Worm (Caenorhabditis elegans): ENCODE measurements around the gene ZK105.12.

ZK105.12 gene

DNA sequence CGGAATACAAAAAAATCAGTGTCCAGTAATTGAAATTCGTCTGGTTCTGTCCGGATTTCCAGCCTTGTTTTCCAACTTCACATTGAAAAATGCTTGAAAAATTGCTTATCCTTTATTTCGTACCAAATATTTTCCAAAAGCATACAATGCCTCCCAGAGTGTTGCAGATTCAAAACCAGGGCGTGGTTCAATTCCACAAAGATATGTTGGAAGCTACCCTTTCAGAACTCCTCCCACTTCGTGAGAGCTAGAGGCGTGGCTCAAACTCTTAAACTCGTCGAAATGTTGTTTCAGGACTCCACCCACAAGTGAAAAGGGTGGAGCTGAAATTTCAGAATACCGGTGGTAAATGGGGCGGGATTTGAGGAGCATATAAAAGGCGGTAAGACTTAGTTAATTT is 40.0 kb downstream of the ZK105.12 start, which contains the start of gene C12D5.3:
C12D5.3 (plus strand) TSS at position 301 of the 400 bp plus-strand sequence.
- no peak for TF ChIP-seq dve-1 (tag; optimal IDR thresholded peaks at IDR 0.05)
- no peak for TF ChIP-seq madf-2 (tag; optimal IDR thresholded peaks at IDR 0.05)
- no peak for TF ChIP-seq tbx-2 (tag; optimal IDR thresholded peaks at IDR 0.05)
- TF ChIP-seq zip-5 (tag; optimal IDR thresholded peaks at IDR 0.05), result no peak
- TF ChIP-seq sox-2 (GFP tag; IDR thresholded peaks at IDR 0.05), result no peak

- TF ChIP-seq nfya-1 (tag; optimal IDR thresholded peaks at IDR 0.05), result no peak
- no peak for TF ChIP-seq C38D4.7 (GFP tag; optimal IDR thresholded peaks at IDR 0.05)
- TF ChIP-seq hlh-13 (GFP tag; optimal IDR thresholded peaks at IDR 0.05), result no peak
- no peak for TF ChIP-seq ceh-19 (GFP tag; optimal IDR thresholded peaks at IDR 0.05)
- no peak for TF ChIP-seq madf-2 (tag; optimal IDR thresholded peaks at IDR 0.05)
Measured at ce11 chrV:7672258-7672657, 43.7 kb downstream of the ZK105.12 start, which contains the start of gene C12D5.4. Gene C12D5.4 (plus strand): TSS chrV:7672558.

ce11 chrV:7667940-7668339 is 48.0 kb downstream of the ZK105.12 start, which contains the start of gene C12D5.5:
Gene C12D5.5 (plus strand): TSS chrV:7668240.
- no peak for TF ChIP-seq tbx-2 (tag; optimal IDR thresholded peaks at IDR 0.05)
- TF ChIP-seq eyg-1 (tag; optimal IDR thresholded peaks at IDR 0.05), result no peak
- no peak for TF ChIP-seq gmeb-2 (tag; optimal IDR thresholded peaks at IDR 0.05)
- no peak for TF ChIP-seq tbx-7 (tag; optimal IDR thresholded peaks at IDR 0.05)
- no peak for TF ChIP-seq unc-55 (GFP tag; optimal IDR thresholded peaks at IDR 0.05)
- no peak for TF ChIP-seq ceh-22 (tag; optimal IDR thresholded peaks at IDR 0.05)
- no peak for TF ChIP-seq pha-2 (tag; optimal IDR thresholded peaks at IDR 0.05)
- no peak for TF ChIP-seq ceh-18 (tag; optimal IDR thresholded peaks at IDR 0.05)
- TF ChIP-seq sox-2 (GFP tag; IDR thresholded peaks at IDR 0.05), result no peak
- no peak for TF ChIP-seq C08G9.2 (tag; optimal IDR thresholded peaks at IDR 0.05)
- no peak for TF ChIP-seq ceh-24 (tag; optimal IDR thresholded peaks at IDR 0.05)
- no peak for TF ChIP-seq ttx-3 (tag; optimal IDR thresholded peaks at IDR 0.05)
- TF ChIP-seq ceh-14 (tag; optimal IDR thresholded peaks at IDR 0.05), result no peak
- TF ChIP-seq nhr-232 (tag; optimal IDR thresholded peaks at IDR 0.05), result no peak
- TF ChIP-seq elt-4 (tag; optimal IDR thresholded peaks at IDR 0.05), result no peak
- no peak for TF ChIP-seq ama-1 (optimal IDR thresholded peaks at IDR 0.05)
- TF ChIP-seq ceh-48 (tag; optimal IDR thresholded peaks at IDR 0.05), result no peak

Measured in whole organism, late embryonic.